Worm (Caenorhabditis elegans) whole organism, young adult: ENCODE measurements around the gene C09B9.7.

Source experiments
- gei-17 ChIP-seq: fragments of 200-800 bp; sonication (Bioruptor generic); optimal IDR thresholded peaks from 2 replicates; lab custom pipeline; 2018; ENCODE audit warnings: mild to moderate bottlenecking, missing genetic modification characterization, missing compliant biosample characterization
- him-1 ChIP-seq: sonication (generic microtip); optimal IDR thresholded peaks from 2 replicates; lab custom pipeline; 2016; ENCODE audit warnings: missing genotype, missing genetic modification reagents, missing genetic modification characterization, missing compliant biosample characterization
- hlh-26 ChIP-seq: fragments of 200-800 bp; sonication (Bioruptor generic); conservative IDR thresholded peaks from 2 replicates; pipeline ENCODE4 v1.3.6; 2022; ENCODE audit warnings: missing genetic modification reagents, missing genetic modification characterization, missing compliant biosample characterization
- madf-6 ChIP-seq: fragments of 200-800 bp; sonication (Bioruptor generic); IDR thresholded peaks from 2 replicates; pipeline ENCODE4 v1.3.6; 2022; ENCODE audit warnings: missing genetic modification reagents, missing genetic modification characterization, missing compliant biosample characterization
- nfya-1 ChIP-seq: sonication (generic microtip); optimal IDR thresholded peaks from 2 replicates; lab custom pipeline; 2017; ENCODE audit warnings: antibody characterized with exemption, missing compliant biosample characterization, missing genetic modification characterization, borderline replicate concordance; ENCODE audit not compliant: insufficient read depth
- pha-4 ChIP-seq: fragments of 150-350 bp; sonication (generic microtip); optimal IDR thresholded peaks from 2 replicates; lab custom pipeline; 2014; ENCODE audit warnings: missing biosample characterization, missing genetic modification reagents, missing genetic modification characterization
- snpc-1.3 ChIP-seq: sonication (generic microtip); optimal IDR thresholded peaks from 2 replicates; lab custom pipeline; 2017; ENCODE audit warnings: missing genetic modification characterization, mild to moderate bottlenecking, missing compliant biosample characterization, antibody characterized with exemption, moderate library complexity, missing genotype, missing genetic modification reagents; ENCODE audit not compliant: insufficient read depth
- ztf-18 ChIP-seq: sonication (generic microtip); optimal IDR thresholded peaks from 2 replicates; lab custom pipeline; 2016; ENCODE audit warnings: missing genotype, mild to moderate bottlenecking, missing genetic modification characterization, missing compliant biosample characterization

DNA sequence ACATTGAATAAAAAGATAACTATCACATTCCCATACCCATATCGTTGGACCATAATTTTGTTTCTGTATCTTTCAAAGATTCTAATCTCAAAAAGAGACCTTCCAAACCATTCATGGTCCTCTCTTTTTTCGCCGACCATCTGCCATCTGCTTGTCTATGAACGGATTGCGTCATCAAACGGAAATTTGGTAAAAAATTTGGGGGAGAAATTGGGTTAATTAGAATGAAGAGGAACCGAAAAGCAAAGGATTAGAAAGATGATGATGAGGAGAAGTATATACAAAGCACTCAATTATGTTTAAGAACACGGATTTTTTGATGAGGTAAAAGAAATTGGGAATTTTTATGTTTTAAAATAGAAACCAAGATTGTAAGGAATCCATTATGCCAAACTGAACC is 49.1 kb upstream of the C09B9.7 start:
- no peak for TF ChIP-seq nfya-1 (tag; lab: Kevin White, UChicago)
- no peak for TF ChIP-seq madf-6 (GFP tag; lab: Robert Waterston, UW)
- TF ChIP-seq hlh-26 = no peak
- no peak for TF ChIP-seq snpc-1.3 (tag; lab: Kevin White, UChicago)
- no peak for TF ChIP-seq him-1 (tag; lab: Kevin White, UChicago)
- TF ChIP-seq pha-4 (tag; lab: Kevin White, UChicago) = no peak
- TF ChIP-seq gei-17 (GFP tag; lab: Kevin White, UChicago) = no peak
- TF ChIP-seq ztf-18 (tag; lab: Kevin White, UChicago) = no peak
